Fruit fly (Drosophila melanogaster) whole organism: ENCODE results near the gene CG4017.

Experiments
- EcR ChIP-seq, 2 experiments: fragments of >200 bp; optimal IDR thresholded peaks; 2 replicates each; lab custom pipeline; 2017; ENCODE audit warnings: missing biosample characterization in 2 of 2, missing genetic modification characterization in 2 of 2, missing genetic modification reagents in 2 of 2
- psq ChIP-seq: fragments of >200 bp; optimal IDR thresholded peaks from 2 replicates; lab custom pipeline; 2017
- usp ChIP-seq: fragments of >200 bp; optimal IDR thresholded peaks from 2 replicates; lab custom pipeline; 2017; ENCODE audit warnings: missing biosample characterization, missing genetic modification characterization, mixed read lengths

DNA sequence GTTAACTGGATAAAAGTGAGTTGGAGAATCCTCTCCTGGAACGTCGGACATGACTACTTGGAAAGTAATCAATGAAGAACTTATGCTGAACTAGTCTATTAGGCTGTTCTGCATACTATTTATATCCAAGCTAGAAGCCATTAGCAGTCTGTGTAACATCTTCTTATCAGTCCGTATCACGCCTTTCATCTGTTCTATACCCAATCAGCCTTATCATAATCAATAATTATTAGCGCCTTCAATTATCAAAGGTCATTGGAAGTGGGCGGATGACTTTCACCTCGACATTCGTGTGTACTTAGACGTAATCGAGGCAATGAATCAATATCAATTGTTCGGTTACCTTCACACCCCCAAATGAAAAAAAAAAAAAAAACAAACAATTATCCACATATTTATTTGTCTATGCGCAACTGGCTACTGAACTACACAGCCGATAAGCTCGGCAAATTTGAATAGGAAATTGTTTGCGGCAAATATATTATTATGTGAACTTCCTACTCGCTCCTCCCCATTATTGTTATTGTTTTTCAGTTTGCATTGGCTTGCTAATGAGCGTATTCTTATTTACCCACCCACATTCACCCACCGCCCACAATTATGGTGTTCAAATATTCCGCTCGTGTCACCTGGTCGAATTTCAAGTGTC lies 8.2 kb downstream of the CG4017 start, which contains the start of the genes ppk11 and ppk16:
- no peak for TF ChIP-seq psq
- no peak for TF ChIP-seq EcR (GFP tag; optimal IDR thresholded peaks at IDR 0.05; lab: Kevin White, UChicago)
- TF ChIP-seq usp (GFP tag; lab: Kevin White, UChicago): no peak
